4 worm cellular contexts compared by ENCODE assay signal in genomic region chrIV:7084632-7085160, ce11.
TF ChIP-seq lines count a peak whose summit lies in the region.

rps-4 (minus strand) TSS chrIV:7084682.

TF ChIP-seq in whole organism, L2 larva, 48 proteins besides CTCF, POLR2A, EP300 and RAD21 (continues in another document):
- TF ChIP-seq ama-1 (optimal IDR thresholded peaks at IDR 0.05; lab: Kevin White, UChicago) (peak; percentile 71), fos-1 (tag; optimal IDR thresholded peaks at IDR 0.05; lab: Kevin White, UChicago) (peak; percentile 85), peb-1 (tag; optimal IDR thresholded peaks at IDR 0.05; lab: Kevin White, UChicago) (no peak), nhr-21 (tag; optimal IDR thresholded peaks at IDR 0.05; lab: Kevin White, UChicago) (peak; percentile 82), lin-11 (tag; optimal IDR thresholded peaks at IDR 0.05; lab: Kevin White, UChicago) (peak; percentile 87), nhr-23 (tag; optimal IDR thresholded peaks at IDR 0.05; lab: Kevin White, UChicago) (no peak), unc-62 (GFP tag; optimal IDR thresholded peaks at IDR 0.05; lab: Kevin White, UChicago) (no peak), Y55F3AM.14 (GFP tag; optimal IDR thresholded peaks at IDR 0.05; lab: Kevin White, UChicago) (no peak), sma-3 (GFP tag; optimal IDR thresholded peaks at IDR 0.05; lab: Kevin White, UChicago) (peak; percentile 88), nhr-6 (tag; optimal IDR thresholded peaks at IDR 0.05; lab: Kevin White, UChicago) (peak; percentile 66), aly-2 (tag; optimal IDR thresholded peaks at IDR 0.05; lab: Kevin White, UChicago) (no peak), nhr-25 (tag; optimal IDR thresholded peaks at IDR 0.05; lab: Kevin White, UChicago) (peak; percentile 93), ZK546.5 (tag; optimal IDR thresholded peaks at IDR 0.05; lab: Kevin White, UChicago) (peak; percentile 35), nhr-129 (tag; optimal IDR thresholded peaks at IDR 0.05; lab: Kevin White, UChicago) (peak; percentile 84), sma-9 (GFP tag; optimal IDR thresholded peaks at IDR 0.05; lab: Kevin White, UChicago) (peak; percentile 75), sma-9 (tag; optimal IDR thresholded peaks at IDR 0.05; lab: Kevin White, UChicago) (no peak), lin-13 (GFP tag; optimal IDR thresholded peaks at IDR 0.05; lab: Kevin White, UChicago) (peak; percentile 90), dmd-4 (tag; optimal IDR thresholded peaks at IDR 0.05; lab: Kevin White, UChicago) (no peak), mbf-1 (tag; optimal IDR thresholded peaks at IDR 0.05; lab: Kevin White, UChicago) (no peak), mdl-1 (tag; optimal IDR thresholded peaks at IDR 0.05; lab: Kevin White, UChicago) (peak in 1 of 2 experiments; percentile 49), nhr-12 (tag; optimal IDR thresholded peaks at IDR 0.05; lab: Kevin White, UChicago) (no peak), zag-1 (tag; optimal IDR thresholded peaks at IDR 0.05; lab: Kevin White, UChicago) (peak; percentile 59), ztf-4 (tag; optimal IDR thresholded peaks at IDR 0.05; lab: Kevin White, UChicago) (peak; percentile 41), ceh-82 (tag; optimal IDR thresholded peaks at IDR 0.05; lab: Kevin White, UChicago) (no peak)

TF ChIP-seq in whole organism, L4 larva, 104 proteins besides CTCF, POLR2A, EP300 and RAD21 (continues in another document):
- peak; percentile 58; the same call in 1 of the 2 replicates for TF ChIP-seq arid-1 (GFP tag; conservative IDR thresholded peaks at IDR 0.05; lab: Robert Waterston, UW)
- no peak for TF ChIP-seq sdz-12 (GFP tag; optimal IDR thresholded peaks at IDR 0.05; lab: Kevin White, UChicago)
- TF ChIP-seq tag-97 (GFP tag; IDR thresholded peaks at IDR 0.05; lab: Robert Waterston, UW) = no peak
- TF ChIP-seq unc-130 (GFP tag; optimal IDR thresholded peaks at IDR 0.05; lab: Kevin White, UChicago) = peak; percentile 42
- no peak; the same call in 1 of the 2 replicates for TF ChIP-seq madf-9 (GFP tag; conservative IDR thresholded peaks at IDR 0.05; lab: Robert Waterston, UW)
- TF ChIP-seq nhr-111 (GFP tag; optimal IDR thresholded peaks at IDR 0.05; lab: Kevin White, UChicago) = no peak
- no peak for TF ChIP-seq R02D3.7 (tag; optimal IDR thresholded peaks at IDR 0.05; lab: Kevin White, UChicago)
- no peak for TF ChIP-seq zip-11 (GFP tag; IDR thresholded peaks at IDR 0.05; lab: Robert Waterston, UW)
- TF ChIP-seq jun-1 (tag; optimal IDR thresholded peaks at IDR 0.05; lab: Kevin White, UChicago) = peak; percentile 23
- TF ChIP-seq egl-27 (tag; optimal IDR thresholded peaks at IDR 0.05; lab: Kevin White, UChicago) = no peak
- no peak for TF ChIP-seq lin-1 (GFP tag; IDR thresholded peaks at IDR 0.05; lab: Robert Waterston, UW)
- no peak for TF ChIP-seq aly-2 (tag; optimal IDR thresholded peaks at IDR 0.05; lab: Kevin White, UChicago)
- TF ChIP-seq rbr-2 (tag; optimal IDR thresholded peaks at IDR 0.05; lab: Kevin White, UChicago) = peak; percentile 75
- peak; percentile 65 for TF ChIP-seq lin-13 (GFP tag; optimal IDR thresholded peaks at IDR 0.05; lab: Kevin White, UChicago)
- no peak for TF ChIP-seq daf-12 (tag; optimal IDR thresholded peaks at IDR 0.05; lab: Kevin White, UChicago)
- peak; percentile 87 for TF ChIP-seq dpl-1 (GFP tag; optimal IDR thresholded peaks at IDR 0.05; lab: Kevin White, UChicago)
- TF ChIP-seq lin-15B (tag; optimal IDR thresholded peaks at IDR 0.05; lab: Kevin White, UChicago) = peak; percentile 74
- peak; percentile 53 for TF ChIP-seq nhr-48 (tag; optimal IDR thresholded peaks at IDR 0.05; lab: Kevin White, UChicago)
- 0 out of 2 replicates have a peak, but pooled peaks have one; percentile 5 for TF ChIP-seq ceh-44 (GFP tag; IDR thresholded peaks at IDR 0.05; lab: Robert Waterston, UW)
- TF ChIP-seq Y75B8A.6 (GFP tag; IDR thresholded peaks at IDR 0.05; lab: Robert Waterston, UW) = no peak
- peak; percentile 53 for TF ChIP-seq pqm-1 (tag; optimal IDR thresholded peaks at IDR 0.05; lab: Kevin White, UChicago)
- TF ChIP-seq ZK337.2 (GFP tag; IDR thresholded peaks at IDR 0.05; lab: Robert Waterston, UW) = 0 out of 2 replicates have a peak, but pooled peaks have one; percentile 38
- no peak for TF ChIP-seq F26F4.8 (GFP tag; conservative IDR thresholded peaks at IDR 0.05; lab: Robert Waterston, UW)

TF ChIP-seq in whole organism, late embryonic, 69 proteins besides CTCF, POLR2A, EP300 and RAD21 (continues in another document):
- no peak for TF ChIP-seq odd-2 (tag; optimal IDR thresholded peaks at IDR 0.05; lab: Kevin White, UChicago)
- no peak for TF ChIP-seq gmeb-2 (tag; optimal IDR thresholded peaks at IDR 0.05; lab: Kevin White, UChicago)
- no peak for TF ChIP-seq ceh-24 (tag; optimal IDR thresholded peaks at IDR 0.05; lab: Kevin White, UChicago)
- no peak for TF ChIP-seq fax-1 (tag; optimal IDR thresholded peaks at IDR 0.05; lab: Kevin White, UChicago)
- no peak for TF ChIP-seq eyg-1 (tag; optimal IDR thresholded peaks at IDR 0.05; lab: Kevin White, UChicago)
- no peak for TF ChIP-seq nhr-11 (tag; optimal IDR thresholded peaks at IDR 0.05; lab: Kevin White, UChicago)
- TF ChIP-seq ref-2 (tag; optimal IDR thresholded peaks at IDR 0.05; lab: Kevin White, UChicago) = peak; percentile 52
- TF ChIP-seq tbx-2 (tag; optimal IDR thresholded peaks at IDR 0.05; lab: Kevin White, UChicago) = no peak
- no peak for TF ChIP-seq sdc-2 (tag; optimal IDR thresholded peaks at IDR 0.05; lab: Kevin White, UChicago)
- TF ChIP-seq ceh-9 (tag; optimal IDR thresholded peaks at IDR 0.05; lab: Kevin White, UChicago) = no peak
- TF ChIP-seq madf-2 (tag; optimal IDR thresholded peaks at IDR 0.05; lab: Kevin White, UChicago) = no peak
- peak; percentile 10 for TF ChIP-seq unc-55 (GFP tag; optimal IDR thresholded peaks at IDR 0.05; lab: Kevin White, UChicago)
- TF ChIP-seq ceh-34 (tag; optimal IDR thresholded peaks at IDR 0.05; lab: Kevin White, UChicago) = peak; percentile 25
- TF ChIP-seq elt-2 (tag; optimal IDR thresholded peaks at IDR 0.05; lab: Kevin White, UChicago) = peak; percentile 67
- no peak for TF ChIP-seq ets-4 (tag; optimal IDR thresholded peaks at IDR 0.05; lab: Kevin White, UChicago)
- no peak for TF ChIP-seq ceh-30 (tag; optimal IDR thresholded peaks at IDR 0.05; lab: Kevin White, UChicago)
- TF ChIP-seq ceh-31 (tag; optimal IDR thresholded peaks at IDR 0.05; lab: Kevin White, UChicago) = peak; percentile 59
- TF ChIP-seq unc-3 (GFP tag; conservative IDR thresholded peaks at IDR 0.05; lab: Robert Waterston, UW) = no peak
- TF ChIP-seq unc-3 (tag; optimal IDR thresholded peaks at IDR 0.05; lab: Kevin White, UChicago) = no peak
- TF ChIP-seq mec-3 (tag; optimal IDR thresholded peaks at IDR 0.05; lab: Kevin White, UChicago; ENCODE audit: borderline replicate concordance) = no peak
- TF ChIP-seq pqm-1 (tag; optimal IDR thresholded peaks at IDR 0.05; lab: Kevin White, UChicago) = no peak
- peak; percentile 13 for TF ChIP-seq ceh-48 (tag; optimal IDR thresholded peaks at IDR 0.05; lab: Kevin White, UChicago)
- no peak for TF ChIP-seq pag-3 (tag; optimal IDR thresholded peaks at IDR 0.05; lab: Kevin White, UChicago; ENCODE audit: borderline replicate concordance)
- peak; percentile 18 for TF ChIP-seq ceh-18 (tag; optimal IDR thresholded peaks at IDR 0.05; lab: Kevin White, UChicago)
- TF ChIP-seq nfya-1 (tag; optimal IDR thresholded peaks at IDR 0.05; lab: Kevin White, UChicago) = peak; percentile 79
- peak; percentile 26 for TF ChIP-seq dve-1 (tag; optimal IDR thresholded peaks at IDR 0.05; lab: Kevin White, UChicago)
- peak; percentile 31 for TF ChIP-seq unc-42 (tag; optimal IDR thresholded peaks at IDR 0.05; lab: Kevin White, UChicago)

TF ChIP-seq in whole organism, mixed stage, embryonic, 35 proteins besides CTCF, POLR2A, EP300 and RAD21 (continues in another document):
- peak; percentile 8 for TF ChIP-seq M03D4.4 (tag; optimal IDR thresholded peaks at IDR 0.05; lab: Kevin White, UChicago)
- TF ChIP-seq hlh-1 (tag; optimal IDR thresholded peaks at IDR 0.05; lab: Kevin White, UChicago) = peak; percentile 82
- TF ChIP-seq lsy-2 (tag; optimal IDR thresholded peaks at IDR 0.05; lab: Kevin White, UChicago) = peak; percentile 86
- no peak for TF ChIP-seq unc-39 (tag; optimal IDR thresholded peaks at IDR 0.05; lab: Kevin White, UChicago)
- TF ChIP-seq nhr-76 (tag; optimal IDR thresholded peaks at IDR 0.05; lab: Kevin White, UChicago) = no peak
- TF ChIP-seq lin-32 (GFP tag; optimal IDR thresholded peaks at IDR 0.05; lab: Kevin White, UChicago) = no peak
- TF ChIP-seq mls-2 (tag; optimal IDR thresholded peaks at IDR 0.05; lab: Kevin White, UChicago) = no peak
- TF ChIP-seq pha-4 (tag; optimal IDR thresholded peaks at IDR 0.05; lab: Kevin White, UChicago) = peak; percentile 58
- no peak for TF ChIP-seq mab-5 (tag; optimal IDR thresholded peaks at IDR 0.05; lab: Kevin White, UChicago)
- peak; percentile 26 for TF ChIP-seq elt-3 (tag; optimal IDR thresholded peaks at IDR 0.05; lab: Kevin White, UChicago)
- TF ChIP-seq ceh-43 (GFP tag; optimal IDR thresholded peaks at IDR 0.05; lab: Kevin White, UChicago) = no peak
- TF ChIP-seq bed-3 (GFP tag; optimal IDR thresholded peaks at IDR 0.05; lab: Kevin White, UChicago) = no peak
- TF ChIP-seq unc-120 (tag; optimal IDR thresholded peaks at IDR 0.05; lab: Kevin White, UChicago; ENCODE audit: poor library complexity, severe bottlenecking) = peak; percentile 27
- peak; percentile 76 for TF ChIP-seq sptf-1 (tag; optimal IDR thresholded peaks at IDR 0.05; lab: Kevin White, UChicago)
- peak; percentile 39 for TF ChIP-seq ham-2 (GFP tag; optimal IDR thresholded peaks at IDR 0.05; lab: Kevin White, UChicago)
- TF ChIP-seq tbx-8 (GFP tag; optimal IDR thresholded peaks at IDR 0.05; lab: Kevin White, UChicago) = no peak
- TF ChIP-seq nhr-2 (tag; optimal IDR thresholded peaks at IDR 0.05; lab: Kevin White, UChicago) = no peak
- no peak for TF ChIP-seq blmp-1 (tag; optimal IDR thresholded peaks at IDR 0.05; lab: Kevin White, UChicago)
- peak; percentile 71 for TF ChIP-seq lin-13 (tag; optimal IDR thresholded peaks at IDR 0.05; lab: Kevin White, UChicago)
- peak; percentile 17 for TF ChIP-seq drap-1 (GFP tag; optimal IDR thresholded peaks at IDR 0.05; lab: Kevin White, UChicago)
- no peak for TF ChIP-seq flh-1 (GFP tag; optimal IDR thresholded peaks at IDR 0.05; lab: Kevin White, UChicago)
- no peak for TF ChIP-seq snpc-4 (tag; optimal IDR thresholded peaks at IDR 0.05; lab: Kevin White, UChicago)
- no peak for TF ChIP-seq elt-1 (tag; optimal IDR thresholded peaks at IDR 0.05; lab: Kevin White, UChicago; ENCODE audit: borderline replicate concordance, insufficient read depth)
- TF ChIP-seq mep-1 (tag; optimal IDR thresholded peaks at IDR 0.05; lab: Kevin White, UChicago) = peak; percentile 94
- no peak for TF ChIP-seq nhr-12 (tag; optimal IDR thresholded peaks at IDR 0.05; lab: Kevin White, UChicago)
- no peak for TF ChIP-seq sem-2 (GFP tag; optimal IDR thresholded peaks at IDR 0.05; lab: Kevin White, UChicago)
- no peak for TF ChIP-seq zip-8 (tag; optimal IDR thresholded peaks at IDR 0.05; lab: Kevin White, UChicago)
- TF ChIP-seq ceh-83 (GFP tag; optimal IDR thresholded peaks at IDR 0.05; lab: Kevin White, UChicago) = peak; percentile 36
- TF ChIP-seq nhr-28 (tag; optimal IDR thresholded peaks at IDR 0.05; lab: Kevin White, UChicago) = no peak
- TF ChIP-seq nhr-237 (tag; optimal IDR thresholded peaks at IDR 0.05; lab: Kevin White, UChicago) = peak; percentile 90
